Worm (Caenorhabditis elegans): Measurements from ENCODE around the gene sluh-7.

ce11 chrV:10307283-10307682 is 48.3 kb downstream of the sluh-7 start, which contains the start of gene che-12:
- TF ChIP-seq hlh-6 (tag; optimal IDR thresholded peaks at IDR 0.05) (no peak), fkh-10 (GFP tag; optimal IDR thresholded peaks at IDR 0.05) (no peak), pat-9 (tag; optimal IDR thresholded peaks at IDR 0.05) (no peak), lin-11 (tag; optimal IDR thresholded peaks at IDR 0.05) (no peak), hlh-13 (GFP tag; optimal IDR thresholded peaks at IDR 0.05) (no peak), pag-3 (tag; optimal IDR thresholded peaks at IDR 0.05; ENCODE audit: borderline replicate concordance) (no peak)

All from whole organism, late embryonic.